3 fruit fly cellular contexts compared by ENCODE assay signal in the genomic region with DNA sequence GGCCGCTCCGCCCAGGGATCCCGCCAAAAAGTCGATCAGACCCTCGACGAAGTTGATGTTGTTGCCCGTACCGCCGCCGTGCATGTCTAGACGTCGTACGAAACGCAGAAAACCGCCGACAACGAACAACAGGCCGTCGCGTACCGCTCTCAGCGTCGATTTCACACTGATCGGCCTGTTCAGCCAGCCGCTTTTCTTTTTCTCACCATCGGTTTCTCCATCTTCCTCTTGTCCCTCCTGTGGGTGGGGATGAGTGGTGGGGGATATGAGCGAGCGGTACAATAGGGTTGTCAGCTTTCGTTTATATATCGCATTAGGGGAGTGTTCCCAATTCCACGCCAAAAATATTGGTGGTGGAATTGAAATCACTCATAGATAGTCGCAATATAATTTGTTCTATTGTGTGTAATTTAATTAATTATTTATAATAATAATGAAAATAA.
TF ChIP-seq lines count a peak whose summit lies in the region.

No protein-coding gene starts in this region.

TF ChIP-seq in whole organism, adult, 20 proteins besides CTCF, POLR2A, EP300 and RAD21 (continued from another document):
- peak; percentile 64 for TF ChIP-seq pad (GFP tag; optimal IDR thresholded peaks at IDR 0.05; lab: Kevin White, UChicago)

TF ChIP-seq in whole organism, embryonic, 481 proteins besides CTCF, POLR2A, EP300 and RAD21 (continued from another document and continues in another):
- TF ChIP-seq CG10147 (GFP tag; optimal IDR thresholded peaks at IDR 0.05; lab: Kevin White, UChicago), result no peak
- TF ChIP-seq E2f1 (GFP tag; IDR thresholded peaks at IDR 0.05; lab: Robert Waterston, UW), result peak; percentile 25; the same call in 1 of the 2 replicates
- no peak for TF ChIP-seq CG9797 (GFP tag; optimal IDR thresholded peaks at IDR 0.05; lab: Kevin White, UChicago)
- no peak for TF ChIP-seq zen (tag; optimal IDR thresholded peaks at IDR 0.05; lab: Kevin White, UChicago)
- TF ChIP-seq CG7928 (GFP tag; optimal IDR thresholded peaks at IDR 0.05; lab: Kevin White, UChicago), result no peak
- no peak for TF ChIP-seq kni (GFP tag; optimal IDR thresholded peaks at IDR 0.05; lab: Kevin White, UChicago)
- no peak for TF ChIP-seq CG12942 (GFP tag; optimal IDR thresholded peaks at IDR 0.05; lab: Kevin White, UChicago)
- TF ChIP-seq CG10543 (GFP tag; optimal IDR thresholded peaks at IDR 0.05; lab: Kevin White, UChicago), result no peak
- TF ChIP-seq NC2α (GFP tag; optimal IDR thresholded peaks at IDR 0.05; lab: Kevin White, UChicago), result no peak
- TF ChIP-seq hkb (optimal IDR thresholded peaks at IDR 0.05; lab: Kevin White, UChicago), result no peak
- TF ChIP-seq hkb (GFP tag; IDR thresholded peaks at IDR 0.05; lab: Robert Waterston, UW), result no peak
- TF ChIP-seq CG34224 (GFP tag; IDR thresholded peaks at IDR 0.05; lab: Robert Waterston, UW; ENCODE audit: partially characterized antibody), result no peak
- no peak for TF ChIP-seq Lpt (GFP tag; optimal IDR thresholded peaks at IDR 0.05; lab: Kevin White, UChicago)
- no peak for TF ChIP-seq CG7987 (GFP tag; optimal IDR thresholded peaks at IDR 0.05; lab: Kevin White, UChicago)
- peak; percentile 67 for TF ChIP-seq CG32532 (GFP tag; IDR thresholded peaks at IDR 0.05; lab: Robert Waterston, UW)
- no peak for TF ChIP-seq Dek (tag; optimal IDR thresholded peaks at IDR 0.05; lab: Kevin White, UChicago)
- TF ChIP-seq Poxn (GFP tag; IDR thresholded peaks at IDR 0.05; lab: Robert Waterston, UW), result no peak
- peak; percentile 2 for TF ChIP-seq HmgZ (tag; optimal IDR thresholded peaks at IDR 0.05; lab: Kevin White, UChicago)
- TF ChIP-seq slou (GFP tag; optimal IDR thresholded peaks at IDR 0.05; lab: Kevin White, UChicago), result no peak
- no peak for TF ChIP-seq z (GFP tag; IDR thresholded peaks at IDR 0.05; lab: Robert Waterston, UW)
- peak; percentile 23 for TF ChIP-seq Usf (GFP tag; optimal IDR thresholded peaks at IDR 0.05; lab: Kevin White, UChicago)
- TF ChIP-seq Mes4 (GFP tag; optimal IDR thresholded peaks at IDR 0.05; lab: Kevin White, UChicago), result no peak
- 0 out of 3 replicates have a peak, but pooled peaks have one; percentile 8 for TF ChIP-seq Opbp (GFP tag; IDR thresholded peaks at IDR 0.05; lab: Robert Waterston, UW; ENCODE audit: partially characterized antibody)
- TF ChIP-seq H2.0 (GFP tag; IDR thresholded peaks at IDR 0.05; lab: Robert Waterston, UW), result no peak
- TF ChIP-seq Sox100B (GFP tag; optimal IDR thresholded peaks at IDR 0.05; lab: Kevin White, UChicago), result peak; percentile 45
- TF ChIP-seq pnt (GFP tag; optimal IDR thresholded peaks at IDR 0.05; lab: Kevin White, UChicago), result peak; percentile 7
- no peak for TF ChIP-seq CG8478 (optimal IDR thresholded peaks at IDR 0.05; lab: Kevin White, UChicago)
- peak; percentile 38 for TF ChIP-seq CG15269 (tag; optimal IDR thresholded peaks at IDR 0.05; lab: Kevin White, UChicago)
- no peak for TF ChIP-seq CG11398 (GFP tag; optimal IDR thresholded peaks at IDR 0.05; lab: Kevin White, UChicago)
- no peak for TF ChIP-seq knrl (GFP tag; IDR thresholded peaks at IDR 0.05; lab: Robert Waterston, UW; ENCODE audit: partially characterized antibody)
- TF ChIP-seq CG10366 (GFP tag; IDR thresholded peaks at IDR 0.05; lab: Robert Waterston, UW), result peak; percentile 21; the same call in 1 of the 2 replicates
- peak; percentile 37 for TF ChIP-seq Ssrp (tag; optimal IDR thresholded peaks at IDR 0.05; lab: Kevin White, UChicago)
- TF ChIP-seq CG12236 (GFP tag; optimal IDR thresholded peaks at IDR 0.05; lab: Kevin White, UChicago), result no peak
- no peak for TF ChIP-seq B-H2 (GFP tag; optimal IDR thresholded peaks at IDR 0.05; lab: Kevin White, UChicago)
- no peak for TF ChIP-seq CG6683 (GFP tag; optimal IDR thresholded peaks at IDR 0.05; lab: Kevin White, UChicago)
- TF ChIP-seq tll (GFP tag; optimal IDR thresholded peaks at IDR 0.05; lab: Kevin White, UChicago), result no peak
- no peak for TF ChIP-seq Mad (GFP tag; optimal IDR thresholded peaks at IDR 0.05; lab: Kevin White, UChicago)
- TF ChIP-seq Hr51 (GFP tag; optimal IDR thresholded peaks at IDR 0.05; lab: Kevin White, UChicago), result peak in 1 of 2 experiments; percentile 23
- no peak for TF ChIP-seq yki (optimal IDR thresholded peaks at IDR 0.05; lab: Kevin White, UChicago)
- TF ChIP-seq CG8924 (tag; optimal IDR thresholded peaks at IDR 0.05; lab: Kevin White, UChicago), result no peak
- TF ChIP-seq CG1529 (GFP tag; optimal IDR thresholded peaks at IDR 0.05; lab: Kevin White, UChicago), result no peak
- peak; percentile 67 for TF ChIP-seq lmd (GFP tag; IDR thresholded peaks at IDR 0.05; lab: Robert Waterston, UW)
- peak; percentile 15 for TF ChIP-seq CG10267 (tag; optimal IDR thresholded peaks at IDR 0.05; lab: Kevin White, UChicago)
- TF ChIP-seq dm (GFP tag; optimal IDR thresholded peaks at IDR 0.05; lab: Kevin White, UChicago), result no peak
- peak; percentile 32; the same call in 1 of the 2 replicates for TF ChIP-seq HLH3B (GFP tag; IDR thresholded peaks at IDR 0.05; lab: Robert Waterston, UW)
- TF ChIP-seq CG42726 (GFP tag; IDR thresholded peaks at IDR 0.05; lab: Robert Waterston, UW; ENCODE audit: partially characterized antibody), result no peak
- peak; percentile 52 for TF ChIP-seq grau (tag; optimal IDR thresholded peaks at IDR 0.05; lab: Kevin White, UChicago)
- TF ChIP-seq D19A (tag; optimal IDR thresholded peaks at IDR 0.05; lab: Kevin White, UChicago), result no peak
- TF ChIP-seq Bdp1 (GFP tag; optimal IDR thresholded peaks at IDR 0.05; lab: Kevin White, UChicago), result no peak
- TF ChIP-seq stc (GFP tag; IDR thresholded peaks at IDR 0.05; lab: Robert Waterston, UW), result no peak
- TF ChIP-seq CG8944 (GFP tag; optimal IDR thresholded peaks at IDR 0.05; lab: Kevin White, UChicago), result peak; percentile 9
- no peak for TF ChIP-seq zfh2 (GFP tag; optimal IDR thresholded peaks at IDR 0.05; lab: Kevin White, UChicago)
- TF ChIP-seq bowl (GFP tag; IDR thresholded peaks at IDR 0.05; lab: Robert Waterston, UW), result no peak
- TF ChIP-seq CG4404 (GFP tag; IDR thresholded peaks at IDR 0.05; lab: Robert Waterston, UW), result peak; percentile 21; the same call in 1 of the 2 replicates
- peak; percentile 12 for TF ChIP-seq CG15514 (GFP tag; optimal IDR thresholded peaks at IDR 0.05; lab: Kevin White, UChicago)
- no peak for TF ChIP-seq CG32772 (GFP tag; IDR thresholded peaks at IDR 0.05; lab: Robert Waterston, UW)
- no peak for TF ChIP-seq Tbp (GFP tag; optimal IDR thresholded peaks at IDR 0.05; lab: Kevin White, UChicago)
- TF ChIP-seq crp (GFP tag; optimal IDR thresholded peaks at IDR 0.05; lab: Kevin White, UChicago), result no peak
- peak; percentile 60 for TF ChIP-seq Deaf1 (tag; optimal IDR thresholded peaks at IDR 0.05; lab: Kevin White, UChicago)
- no peak for TF ChIP-seq CG15601 (tag; optimal IDR thresholded peaks at IDR 0.05; lab: Kevin White, UChicago)
- TF ChIP-seq Drgx (GFP tag; IDR thresholded peaks at IDR 0.05; lab: Robert Waterston, UW), result no peak
- TF ChIP-seq gfzf (GFP tag; optimal IDR thresholded peaks at IDR 0.05; lab: Kevin White, UChicago), result no peak
- TF ChIP-seq Ets65A (GFP tag; lab: Kevin White, UChicago), result peak; percentile 61
- TF ChIP-seq CG10565 (GFP tag; optimal IDR thresholded peaks at IDR 0.05; lab: Kevin White, UChicago), result no peak

TF ChIP-seq in whole organism, prepupa, 60 proteins besides CTCF, POLR2A, EP300 and RAD21 (continued from another document):
- no peak for TF ChIP-seq Gug (GFP tag; IDR thresholded peaks at IDR 0.05; lab: Robert Waterston, UW)
- peak; percentile 19 for TF ChIP-seq achi (GFP tag; optimal IDR thresholded peaks at IDR 0.05; lab: Kevin White, UChicago)
- TF ChIP-seq Eip78C (GFP tag; lab: Kevin White, UChicago), result peak; percentile 43
- TF ChIP-seq esn (GFP tag; optimal IDR thresholded peaks at IDR 0.05; lab: Kevin White, UChicago), result no peak
- no peak for TF ChIP-seq fkh (GFP tag; optimal IDR thresholded peaks at IDR 0.05; lab: Kevin White, UChicago)
- TF ChIP-seq svp (GFP tag; lab: Kevin White, UChicago), result peak; percentile 56
- TF ChIP-seq cyc (GFP tag; optimal IDR thresholded peaks at IDR 0.05; lab: Kevin White, UChicago), result peak; percentile 56
- peak in 1 of 2 experiments; percentile 26 for TF ChIP-seq salr (GFP tag; optimal IDR thresholded peaks at IDR 0.05; lab: Kevin White, UChicago)
- TF ChIP-seq CG32006 (GFP tag; optimal IDR thresholded peaks at IDR 0.05; lab: Kevin White, UChicago), result peak; percentile 40
- peak; percentile 35 for TF ChIP-seq CG31627 (GFP tag; optimal IDR thresholded peaks at IDR 0.05; lab: Kevin White, UChicago)
- TF ChIP-seq topi (GFP tag; optimal IDR thresholded peaks at IDR 0.05; lab: Kevin White, UChicago), result peak; percentile 1
